Fruit fly (Drosophila melanogaster) whole organism, adult: ENCODE results near the gene CG1774.

Experiments used
- CG1620 ChIP-seq: fragments of 200-800 bp; sonication (Bioruptor generic); optimal IDR thresholded peaks from 2 replicates; lab custom pipeline; 2016; ENCODE audit warnings: missing biosample characterization, missing genetic modification characterization
- CG7101 ChIP-seq: fragments of 200-800 bp; sonication (Bioruptor generic); optimal IDR thresholded peaks from 2 replicates; lab custom pipeline; 2018; ENCODE audit warnings: missing biosample characterization, mild to moderate bottlenecking, missing genetic modification characterization, moderate library complexity
- Hr96 ChIP-seq: fragments of 200-800 bp; sonication (Bioruptor generic); optimal IDR thresholded peaks from 2 replicates; lab custom pipeline; 2016; ENCODE audit warnings: missing biosample characterization, missing genetic modification characterization
- cic ChIP-seq: fragments of 200-800 bp; sonication (Bioruptor generic); optimal IDR thresholded peaks from 2 replicates; lab custom pipeline; 2017; ENCODE audit warnings: missing biosample characterization, mild to moderate bottlenecking, missing genetic modification characterization, moderate library complexity

DNA sequence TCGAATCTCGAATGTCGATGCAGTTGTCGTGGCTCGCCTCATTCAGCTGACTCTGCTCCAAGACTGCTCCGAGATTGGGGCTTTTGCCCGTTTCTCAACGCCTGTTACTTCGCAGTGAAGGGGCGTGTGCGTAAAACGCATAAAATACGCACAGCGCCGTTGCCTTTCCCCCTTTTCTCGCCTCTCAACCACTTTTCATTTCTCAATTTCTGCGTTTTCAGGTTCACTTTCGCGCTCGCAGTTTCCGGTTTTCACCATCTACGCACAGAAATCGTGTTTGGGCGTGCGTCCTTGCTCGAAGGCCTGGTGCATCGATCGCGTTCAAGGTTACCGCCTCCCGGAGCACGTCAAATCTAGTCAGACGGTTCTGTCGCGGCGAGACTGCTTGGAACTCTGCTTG lies 32.8 kb upstream of the CG1774 start:
- TF ChIP-seq CG7101 (tag; lab: Kevin White, UChicago) (no peak), CG1620 (GFP tag; lab: Kevin White, UChicago) (no peak), Hr96 (no peak), cic (GFP tag; lab: Kevin White, UChicago) (no peak)
